Worm (Caenorhabditis elegans) whole organism, L4 larva: ENCODE data around the gene F41H10.4.

ENCODE experiments used
- D1046.2 ChIP-seq: fragments of 200-800 bp; sonication (Bioruptor generic); IDR thresholded peaks from 2 replicates; pipeline ENCODE4 v1.3.6; 2022; ENCODE audit warnings: missing genetic modification characterization, missing compliant biosample characterization
- F44E2.7 ChIP-seq: fragments of 200-800 bp; sonication (Bioruptor generic); IDR thresholded peaks from 2 replicates; pipeline ENCODE4 v2.1.2; 2022; ENCODE audit warnings: missing genetic modification characterization, missing compliant biosample characterization
- T26A8.4 ChIP-seq: fragments of 200-800 bp; sonication (Bioruptor generic); IDR thresholded peaks from 2 replicates; pipeline ENCODE4 v1.3.6; 2022; ENCODE audit warnings: missing genetic modification characterization, missing compliant biosample characterization
- Y48G9A.11 ChIP-seq: fragments of 200-800 bp; sonication (Bioruptor generic); IDR thresholded peaks from 2 replicates; pipeline ENCODE4 v1.3.6; 2022; ENCODE audit warnings: missing genetic modification reagents, missing genetic modification characterization, missing compliant biosample characterization
- aha-1 ChIP-seq: fragments of 150-350 bp; peaks from one replicate; lab custom pipeline; 2014; ENCODE audit warnings: missing biosample characterization, missing genetic modification characterization
- aly-2 ChIP-seq: sonication (generic microtip); optimal IDR thresholded peaks from 2 replicates; lab custom pipeline; 2018; ENCODE audit warnings: missing biosample characterization, missing genetic modification characterization
- ama-1 ChIP-seq: fragments of 150-350 bp; optimal IDR thresholded peaks from 2 replicates; lab custom pipeline; 2014; ENCODE audit warnings: inconsistent platforms, mixed read lengths
- attf-4 ChIP-seq: sonication (generic microtip); optimal IDR thresholded peaks from 3 replicates; lab custom pipeline; 2017; ENCODE audit warnings: missing biosample characterization, missing genetic modification characterization
- ceh-20 ChIP-seq: fragments of 200-800 bp; sonication (Bioruptor generic); IDR thresholded peaks from 2 replicates; pipeline ENCODE4 v1.3.6; 2022; ENCODE audit warnings: missing genetic modification reagents, missing genetic modification characterization, missing compliant biosample characterization
- ceh-28 ChIP-seq: fragments of 150-350 bp; optimal IDR thresholded peaks from 2 replicates; lab custom pipeline; 2014; ENCODE audit warnings: missing biosample characterization, missing genetic modification reagents, missing genetic modification characterization
- ceh-32 ChIP-seq: sonication (generic microtip); optimal IDR thresholded peaks from 2 replicates; lab custom pipeline; 2016; ENCODE audit warnings: mild to moderate bottlenecking, missing genetic modification characterization, missing compliant biosample characterization; ENCODE audit not compliant: poor library complexity
- ceh-62 ChIP-seq: sonication (generic microtip); optimal IDR thresholded peaks from 2 replicates; lab custom pipeline; 2017; ENCODE audit warnings: missing biosample characterization, missing genetic modification characterization
- ceh-82 ChIP-seq: sonication (generic microtip); optimal IDR thresholded peaks from 2 replicates; lab custom pipeline; 2017; ENCODE audit warnings: missing biosample characterization, missing genetic modification characterization
- cey-2 ChIP-seq: sonication (generic microtip); optimal IDR thresholded peaks from 3 replicates; lab custom pipeline; 2017; ENCODE audit warnings: missing genetic modification characterization, mild to moderate bottlenecking, missing compliant biosample characterization, antibody characterized with exemption, borderline replicate concordance; ENCODE audit not compliant: insufficient read depth
- ctbp-1 ChIP-seq: fragments of 200-800 bp; sonication (Bioruptor generic); IDR thresholded peaks from 2 replicates; pipeline ENCODE4 v1.3.6; 2022; ENCODE audit warnings: missing genetic modification reagents, missing genetic modification characterization, missing compliant biosample characterization
- daf-12 ChIP-seq: fragments of 150-350 bp; optimal IDR thresholded peaks from 2 replicates; lab custom pipeline; 2014; ENCODE audit warnings: missing biosample characterization, missing genetic modification reagents, missing genetic modification characterization
- daf-16 ChIP-seq, 3 experiments: sonication (generic microtip); optimal IDR thresholded peaks; 2 replicates each; lab custom pipeline; 2016 to 2017; ENCODE audit warnings: missing genetic modification characterization in 3 of 3, missing genetic modification reagents in 3 of 3, mild to moderate bottlenecking in 2 of 3, missing compliant biosample characterization in 2 of 3, missing biosample characterization in 1 of 3, moderate library complexity in 1 of 3
- dmd-6 ChIP-seq: fragments of 200-800 bp; sonication (Bioruptor generic); IDR thresholded peaks from 2 replicates; pipeline ENCODE4 v1.3.6; 2022; ENCODE audit warnings: missing genetic modification reagents, missing genetic modification characterization, missing compliant biosample characterization
- dmd-8 ChIP-seq: fragments of 200-800 bp; sonication (Bioruptor generic); IDR thresholded peaks from 2 replicates; pipeline ENCODE4 v1.3.6; 2022; ENCODE audit warnings: missing genetic modification characterization, missing compliant biosample characterization
- dmd-9 ChIP-seq: fragments of 200-800 bp; sonication (Bioruptor generic); IDR thresholded peaks from 2 replicates; pipeline ENCODE4 v1.3.6; 2022; ENCODE audit warnings: missing genetic modification reagents, missing genetic modification characterization, missing compliant biosample characterization
- duxl-1 ChIP-seq: sonication (generic microtip); optimal IDR thresholded peaks from 2 replicates; lab custom pipeline; 2016; ENCODE audit warnings: mild to moderate bottlenecking, missing genetic modification characterization, moderate library complexity, missing compliant biosample characterization; ENCODE audit not compliant: poor library complexity
- dve-1 ChIP-seq: sonication (generic microtip); optimal IDR thresholded peaks from 2 replicates; lab custom pipeline; 2017; ENCODE audit warnings: antibody characterized with exemption, mild to moderate bottlenecking, missing genetic modification characterization, missing compliant biosample characterization; ENCODE audit not compliant: insufficient read depth
- fos-1 ChIP-seq: fragments of 150-350 bp; optimal IDR thresholded peaks from 2 replicates; lab custom pipeline; 2014; ENCODE audit warnings: missing biosample characterization, missing genetic modification characterization
- gei-8 ChIP-seq: fragments of 200-800 bp; sonication (Bioruptor generic); optimal IDR thresholded peaks from 2 replicates; lab custom pipeline; 2018; ENCODE audit warnings: mild to moderate bottlenecking, missing genetic modification characterization, missing compliant biosample characterization
- hlh-30 ChIP-seq: sonication (generic microtip); optimal IDR thresholded peaks from 2 replicates; lab custom pipeline; 2017; ENCODE audit warnings: antibody characterized with exemption, mild to moderate bottlenecking, missing genetic modification characterization, missing compliant biosample characterization; ENCODE audit not compliant: insufficient read depth
- hmg-1.1 ChIP-seq: fragments of 200-800 bp; sonication (Bioruptor generic); IDR thresholded peaks from 2 replicates; pipeline ENCODE4 v1.3.6; 2022; ENCODE audit warnings: missing genetic modification reagents, missing genetic modification characterization, missing compliant biosample characterization
- lim-7 ChIP-seq: fragments of 200-800 bp; sonication (Bioruptor generic); IDR thresholded peaks from 2 replicates; pipeline ENCODE4 v1.3.6; 2022; ENCODE audit warnings: missing genetic modification characterization, missing compliant biosample characterization
- lin-1 ChIP-seq: fragments of 200-800 bp; sonication (Bioruptor generic); IDR thresholded peaks from 2 replicates; pipeline ENCODE4 v1.3.6; 2022; ENCODE audit warnings: missing genetic modification reagents, missing genetic modification characterization, missing compliant biosample characterization
- lin-29 ChIP-seq: fragments of 200-800 bp; sonication (Bioruptor generic); IDR thresholded peaks from 2 replicates; pipeline ENCODE4 v1.3.6; 2022; ENCODE audit warnings: missing genetic modification reagents, missing genetic modification characterization, missing compliant biosample characterization
- lin-38 ChIP-seq: fragments of 200-800 bp; sonication (Bioruptor generic); IDR thresholded peaks from 2 replicates; pipeline ENCODE4 v1.3.6; 2022; ENCODE audit warnings: missing genetic modification reagents, missing genetic modification characterization, missing compliant biosample characterization
- mep-1 ChIP-seq: fragments of 150-350 bp; sonication (generic microtip); optimal IDR thresholded peaks from 3 replicates; lab custom pipeline; 2014; ENCODE audit warnings: missing biosample characterization, missing genetic modification characterization
- mxl-3 ChIP-seq: fragments of 200-800 bp; sonication (Bioruptor generic); optimal IDR thresholded peaks from 2 replicates; lab custom pipeline; 2018; ENCODE audit warnings: mild to moderate bottlenecking, missing genetic modification characterization, missing compliant biosample characterization
- nhr-10 ChIP-seq: fragments of 150-350 bp; optimal IDR thresholded peaks from 2 replicates; lab custom pipeline; 2014; ENCODE audit warnings: missing biosample characterization, missing genetic modification characterization
- nhr-111 ChIP-seq: fragments of 200-800 bp; sonication (Bioruptor generic); optimal IDR thresholded peaks from 2 replicates; lab custom pipeline; 2018; ENCODE audit warnings: mild to moderate bottlenecking, missing genetic modification characterization, missing compliant biosample characterization
- nhr-42 ChIP-seq: fragments of 200-800 bp; sonication (Bioruptor generic); IDR thresholded peaks from 2 replicates; pipeline ENCODE4 v1.3.6; 2022; ENCODE audit warnings: missing genetic modification characterization, missing compliant biosample characterization
- nhr-6 ChIP-seq: fragments of 150-350 bp; optimal IDR thresholded peaks from 2 replicates; lab custom pipeline; 2014; ENCODE audit warnings: missing biosample characterization, missing genetic modification characterization
- nhr-77 ChIP-seq: fragments of 150-350 bp; optimal IDR thresholded peaks from 2 replicates; lab custom pipeline; 2014; ENCODE audit warnings: missing biosample characterization, missing genetic modification characterization
- pha-4 ChIP-seq, 2 experiments: fragments of 150-350 bp in 1 of 2; fragments of 200-800 bp in 1 of 2; sonication (Bioruptor generic) in 1 of 2; IDR thresholded peaks in 1 of 2; optimal IDR thresholded peaks in 1 of 2; 2 replicates each; pipeline versions ENCODE4 v1.3.6 to Lab custom; 2014 to 2022; ENCODE audit warnings: missing genetic modification characterization in 2 of 2, missing genetic modification reagents in 2 of 2, missing biosample characterization in 1 of 2, missing compliant biosample characterization in 1 of 2
- php-3 ChIP-seq: fragments of 200-800 bp; sonication (Bioruptor generic); IDR thresholded peaks from 2 replicates; pipeline ENCODE4 v1.3.6; 2022; ENCODE audit warnings: missing genetic modification reagents, missing genetic modification characterization, missing compliant biosample characterization
- sdz-12 ChIP-seq: fragments of 200-800 bp; sonication (Bioruptor generic); optimal IDR thresholded peaks from 2 replicates; lab custom pipeline; 2018; ENCODE audit warnings: mild to moderate bottlenecking, missing genetic modification characterization, missing compliant biosample characterization
- skn-1 ChIP-seq: fragments of 150-350 bp; optimal IDR thresholded peaks from 2 replicates; lab custom pipeline; 2014; ENCODE audit warnings: missing biosample characterization, missing genetic modification characterization
- snpc-1.2 ChIP-seq: fragments of 200-800 bp; sonication (Bioruptor generic); IDR thresholded peaks from 2 replicates; pipeline ENCODE4 v1.3.6; 2022; ENCODE audit warnings: missing genetic modification reagents, missing genetic modification characterization, missing compliant biosample characterization
- snpc-4 ChIP-seq: fragments of 150-350 bp; optimal IDR thresholded peaks from 2 replicates; lab custom pipeline; 2014; ENCODE audit warnings: missing biosample characterization, missing genetic modification characterization
- spr-1 ChIP-seq: sonication (generic microtip); optimal IDR thresholded peaks from 2 replicates; lab custom pipeline; 2016; ENCODE audit warnings: mild to moderate bottlenecking, missing genetic modification characterization, missing compliant biosample characterization
- tra-1 ChIP-seq: fragments of 200-800 bp; sonication (Bioruptor generic); IDR thresholded peaks from 2 replicates; pipeline ENCODE4 v1.3.6; 2022; ENCODE audit warnings: missing genetic modification reagents, missing genetic modification characterization, missing compliant biosample characterization
- unc-39 ChIP-seq: sonication (generic microtip); optimal IDR thresholded peaks from 2 replicates; lab custom pipeline; 2017; ENCODE audit warnings: missing biosample characterization, missing genetic modification characterization
- unc-62 ChIP-seq, 3 experiments: fragments of 150-350 bp in 1 of 3; sonication (generic microtip); optimal IDR thresholded peaks in 2 of 3; peaks in 1 of 3; 1 replicate in 1 of 3; 2 replicates in 2 of 3; lab custom pipeline; 2014 to 2017; ENCODE audit warnings: missing biosample characterization in 3 of 3, missing genetic modification characterization in 3 of 3, missing genetic modification reagents in 3 of 3, missing genotype in 1 of 3
- zfp-2 ChIP-seq: sonication (generic microtip); optimal IDR thresholded peaks from 2 replicates; lab custom pipeline; 2016; ENCODE audit warnings: mild to moderate bottlenecking, missing genetic modification characterization, missing compliant biosample characterization

The F41H10.4 gene

ce11 chrIV:5369414-5369813, 5.1 kb downstream of the F41H10.4 start, which contains the start of gene F41H10.3:
F41H10.3 (plus strand) TSS chrIV:5369801.
- peak; percentile 61 for TF ChIP-seq lin-38 (GFP tag; lab: Robert Waterston, UW)
- peak; percentile 57 for TF ChIP-seq aha-1 (tag; lab: Kevin White, UChicago)
- no peak for TF ChIP-seq attf-4
- TF ChIP-seq, all 104 proteins: peak for 2

ce11 chrIV:5370914-5371313, 6.6 kb downstream of the F41H10.4 start:
- TF ChIP-seq ceh-32 (tag; lab: Kevin White, UChicago): no peak
- TF ChIP-seq aly-2 (tag; lab: Kevin White, UChicago): no peak
- TF ChIP-seq daf-12 (tag; lab: Kevin White, UChicago): no peak
- TF ChIP-seq spr-1 (tag; lab: Kevin White, UChicago): no peak
- TF ChIP-seq ama-1: no peak
- TF ChIP-seq ceh-62: no peak
- peak; percentile 47 for TF ChIP-seq dve-1 (tag; lab: Kevin White, UChicago)
- TF ChIP-seq fos-1: no peak
- TF ChIP-seq ceh-28: no peak
- no peak for TF ChIP-seq nhr-10 (tag; lab: Kevin White, UChicago)
- TF ChIP-seq nhr-6 (tag; lab: Kevin White, UChicago): peak; percentile 25
- TF ChIP-seq snpc-1.2: peak; percentile 49; the same call in 1 of the 2 replicates
- TF ChIP-seq cey-2: no peak
- no peak for TF ChIP-seq dmd-6 (GFP tag; lab: Robert Waterston, UW)
- no peak for TF ChIP-seq tra-1 (GFP tag; lab: Robert Waterston, UW)
- no peak for TF ChIP-seq ceh-20
- TF ChIP-seq daf-16 (GFP tag; optimal IDR thresholded peaks at IDR 0.05; lab: Kevin White, UChicago): no peak
- no peak for TF ChIP-seq daf-16 (tag; optimal IDR thresholded peaks at IDR 0.05; lab: Kevin White, UChicago)
- no peak for TF ChIP-seq nhr-111 (GFP tag; lab: Kevin White, UChicago)
- TF ChIP-seq lin-38 (GFP tag; lab: Robert Waterston, UW): peak; percentile 58
- no peak for TF ChIP-seq ctbp-1
- peak; percentile 53; the same call in 1 of the 2 replicates for TF ChIP-seq pha-4 (GFP tag; IDR thresholded peaks at IDR 0.05; lab: Robert Waterston, UW)
- TF ChIP-seq pha-4 (tag; optimal IDR thresholded peaks at IDR 0.05; lab: Kevin White, UChicago): no peak
- no peak for TF ChIP-seq lin-1 (GFP tag; lab: Robert Waterston, UW)
- TF ChIP-seq mxl-3 (GFP tag; lab: Kevin White, UChicago): no peak
- TF ChIP-seq skn-1: no peak
- TF ChIP-seq mep-1: peak; percentile 20
- no peak for TF ChIP-seq duxl-1
- TF ChIP-seq php-3 (GFP tag; lab: Robert Waterston, UW): no peak
- TF ChIP-seq dmd-8 (GFP tag; lab: Robert Waterston, UW): no peak
- TF ChIP-seq nhr-77 (tag; lab: Kevin White, UChicago): no peak
- TF ChIP-seq zfp-2: no peak
- no peak for TF ChIP-seq sdz-12 (GFP tag; lab: Kevin White, UChicago)
- TF ChIP-seq ceh-82 (tag; lab: Kevin White, UChicago): no peak
- no peak for TF ChIP-seq hlh-30 (tag; lab: Kevin White, UChicago)
- no peak for TF ChIP-seq snpc-4 (tag; lab: Kevin White, UChicago)
- TF ChIP-seq nhr-42: no peak
- no peak for TF ChIP-seq lin-29 (GFP tag; lab: Robert Waterston, UW)
- TF ChIP-seq gei-8 (GFP tag; lab: Kevin White, UChicago): no peak
- 0 out of 2 replicates have a peak, but pooled peaks have one; percentile 15 for TF ChIP-seq F44E2.7 (GFP tag; lab: Robert Waterston, UW)
- TF ChIP-seq dmd-9 (GFP tag; lab: Robert Waterston, UW): no peak
- no peak for TF ChIP-seq lim-7
- no peak for TF ChIP-seq unc-62 (GFP tag; optimal IDR thresholded peaks at IDR 0.05 in 1 of 2; lab: Kevin White, UChicago)
- no peak for TF ChIP-seq unc-62 (tag; optimal IDR thresholded peaks at IDR 0.05; lab: Kevin White, UChicago)
- TF ChIP-seq T26A8.4: no peak
- TF ChIP-seq hmg-1.1: no peak
- TF ChIP-seq Y48G9A.11 (GFP tag; lab: Robert Waterston, UW): no peak
- TF ChIP-seq unc-39 (tag; lab: Kevin White, UChicago): no peak
- TF ChIP-seq D1046.2 (GFP tag; lab: Robert Waterston, UW): no peak
